Worm (Caenorhabditis elegans) whole organism, mixed stage, embryonic: ENCODE results near the gene W05B10.4.

Experiments used
- ceh-39 ChIP-seq: fragments of 150-350 bp; optimal IDR thresholded peaks from 2 replicates; lab custom pipeline; 2014; ENCODE audit warnings: missing biosample characterization, missing genetic modification characterization
- ceh-83 ChIP-seq: fragments of 200-800 bp; sonication (Bioruptor generic); optimal IDR thresholded peaks from 2 replicates; lab custom pipeline; 2018; ENCODE audit warnings: mild to moderate bottlenecking, missing genetic modification characterization, missing compliant biosample characterization
- drap-1 ChIP-seq: fragments of 200-800 bp; sonication (Bioruptor generic); optimal IDR thresholded peaks from 3 replicates; lab custom pipeline; 2018; ENCODE audit warnings: mild to moderate bottlenecking, missing genetic modification characterization, missing compliant biosample characterization
- lin-13 ChIP-seq: fragments of 150-350 bp; optimal IDR thresholded peaks from 2 replicates; lab custom pipeline; 2014; ENCODE audit warnings: missing biosample characterization, missing genetic modification characterization
- lsy-2 ChIP-seq: fragments of 150-350 bp; optimal IDR thresholded peaks from 2 replicates; lab custom pipeline; 2014; ENCODE audit warnings: missing biosample characterization, missing genetic modification characterization
- mab-5 ChIP-seq: fragments of 150-350 bp; optimal IDR thresholded peaks from 2 replicates; lab custom pipeline; 2014; ENCODE audit warnings: missing biosample characterization, missing genetic modification characterization
- nhr-237 ChIP-seq: fragments of 150-350 bp; optimal IDR thresholded peaks from 2 replicates; lab custom pipeline; 2014; ENCODE audit warnings: missing biosample characterization, missing genetic modification characterization
- nhr-28 ChIP-seq: fragments of 150-350 bp; optimal IDR thresholded peaks from 2 replicates; lab custom pipeline; 2014; ENCODE audit warnings: missing biosample characterization, missing genetic modification characterization
- pha-4 ChIP-seq: fragments of 150-350 bp; optimal IDR thresholded peaks from 2 replicates; lab custom pipeline; 2018; ENCODE audit warnings: missing biosample characterization, missing genetic modification reagents, missing genetic modification characterization
- unc-120 ChIP-seq: sonication (generic microtip); optimal IDR thresholded peaks from 2 replicates; lab custom pipeline; 2017; ENCODE audit warnings: missing genetic modification characterization, missing compliant biosample characterization; ENCODE audit not compliant: poor library complexity, severe bottlenecking
- unc-39 ChIP-seq: fragments of 150-350 bp; optimal IDR thresholded peaks from 2 replicates; lab custom pipeline; 2014; ENCODE audit warnings: missing biosample characterization, missing genetic modification characterization
- unc-62 ChIP-seq: fragments of 150-350 bp; optimal IDR thresholded peaks from 2 replicates; lab custom pipeline; 2014; ENCODE audit warnings: missing biosample characterization, missing genetic modification reagents, missing genetic modification characterization

ce11 chrV:12634050-12634449 lies 34.0 kb upstream of the W05B10.4 start:
- TF ChIP-seq pha-4 (tag; lab: Kevin White, UChicago) = no peak
- no peak for TF ChIP-seq nhr-237 (tag; lab: Kevin White, UChicago)
- TF ChIP-seq lin-13 (tag; lab: Kevin White, UChicago) = no peak
- no peak for TF ChIP-seq mab-5
- TF ChIP-seq lsy-2 (tag; lab: Kevin White, UChicago) = no peak
- no peak for TF ChIP-seq unc-120
- TF ChIP-seq unc-62 = no peak
- no peak for TF ChIP-seq ceh-83 (GFP tag; lab: Kevin White, UChicago)
- no peak for TF ChIP-seq drap-1 (GFP tag; lab: Kevin White, UChicago)
- TF ChIP-seq ceh-39 (tag; lab: Kevin White, UChicago) = no peak
- no peak for TF ChIP-seq unc-39 (tag; lab: Kevin White, UChicago)
- no peak for TF ChIP-seq nhr-28 (tag; lab: Kevin White, UChicago)
